Fruit fly (Drosophila melanogaster): ENCODE data around the gene CG7202.
A peak's percentile ranks its signal among the peaks of the same experiment; 100 is the strongest.

CG7202 gene

DNA sequence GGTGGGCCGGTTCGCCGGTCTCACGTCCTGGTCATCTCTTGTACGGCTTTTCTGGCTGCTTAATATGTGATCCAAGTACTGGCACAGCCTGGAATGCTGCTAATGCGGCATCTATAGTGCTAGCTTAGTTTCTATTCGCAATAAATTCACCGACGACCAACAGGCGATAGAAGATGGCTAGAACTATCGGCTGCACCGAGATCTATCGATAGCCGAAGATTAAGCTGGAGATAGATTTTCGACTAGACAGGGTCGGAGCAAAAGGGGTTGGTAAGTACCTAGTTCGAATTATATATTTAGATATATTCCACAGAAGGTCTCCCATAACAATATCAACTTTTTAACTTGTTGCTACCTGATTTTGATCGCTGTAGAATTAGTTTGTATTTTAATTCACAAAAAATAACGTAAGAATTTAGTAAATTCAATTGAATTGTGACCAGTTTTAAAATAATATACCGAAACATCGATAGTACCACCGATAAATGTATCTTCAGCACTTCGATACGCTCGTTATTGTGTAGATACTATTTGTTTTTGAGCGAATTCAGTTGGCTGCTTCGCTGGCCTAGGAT is 14.9 kb upstream of the CG7202 start, which contains the start of the genes Glg1 and M6 (continued):
- TF ChIP-seq Hand (GFP tag; optimal IDR thresholded peaks at IDR 0.05) = no peak
- TF ChIP-seq p53 (GFP tag; optimal IDR thresholded peaks at IDR 0.05) = no peak
- TF ChIP-seq ewg (GFP tag; optimal IDR thresholded peaks at IDR 0.05) = peak; percentile 38
- TF ChIP-seq CG8281 (tag; optimal IDR thresholded peaks at IDR 0.05) = no peak
- no peak for TF ChIP-seq CG7271 (tag; optimal IDR thresholded peaks at IDR 0.05)
- TF ChIP-seq CG12744 (GFP tag; optimal IDR thresholded peaks at IDR 0.05) = peak; percentile 48
- TF ChIP-seq CG43689 (GFP tag; IDR thresholded peaks at IDR 0.05) = no peak
- TF ChIP-seq Adf1 (GFP tag; IDR thresholded peaks at IDR 0.05) = peak; percentile 41; the same call in 1 of the 2 replicates
- TF ChIP-seq chm (GFP tag; IDR thresholded peaks at IDR 0.05) = peak; percentile 46; the same call in 1 of the 2 replicates
- TF ChIP-seq Eip74EF (GFP tag; optimal IDR thresholded peaks at IDR 0.05) = no peak
- no peak for TF ChIP-seq yki (optimal IDR thresholded peaks at IDR 0.05)
- TF ChIP-seq lbe (GFP tag; optimal IDR thresholded peaks at IDR 0.05) = peak; percentile 59
- TF ChIP-seq gce (GFP tag; IDR thresholded peaks at IDR 0.05) = no peak
- TF ChIP-seq schlank (tag; optimal IDR thresholded peaks at IDR 0.05) = no peak
- peak; percentile 48; the same call in 1 of the 2 replicates for TF ChIP-seq wdn (GFP tag; IDR thresholded peaks at IDR 0.05)
- TF ChIP-seq CG7556 (GFP tag; optimal IDR thresholded peaks at IDR 0.05) = peak; percentile 61
- TF ChIP-seq CG10431 (GFP tag; optimal IDR thresholded peaks at IDR 0.05) = no peak
- peak; percentile 44; the same call in 1 of the 2 replicates for TF ChIP-seq ssp (GFP tag; IDR thresholded peaks at IDR 0.05)
- TF ChIP-seq Lim3 (GFP tag; IDR thresholded peaks at IDR 0.05) = no peak
- peak; percentile 62 for TF ChIP-seq Chrac-16 (GFP tag; optimal IDR thresholded peaks at IDR 0.05)
- peak; percentile 83 for TF ChIP-seq CG9932 (GFP tag; IDR thresholded peaks at IDR 0.05)
- TF ChIP-seq Doc3 (GFP tag; IDR thresholded peaks at IDR 0.05; ENCODE audit: partially characterized antibody) = peak; percentile 94
- peak; percentile 57; the same call in 2 of the 3 replicates for TF ChIP-seq ase (GFP tag; IDR thresholded peaks at IDR 0.05)
- peak; percentile 32 for TF ChIP-seq CG4854 (GFP tag; optimal IDR thresholded peaks at IDR 0.05)
- TF ChIP-seq slp2 (GFP tag; optimal IDR thresholded peaks at IDR 0.05) = peak; percentile 2
- peak; percentile 94 for TF ChIP-seq CG14860 (GFP tag; IDR thresholded peaks at IDR 0.05; ENCODE audit: partially characterized antibody)
- no peak for TF ChIP-seq CG5180 (GFP tag; optimal IDR thresholded peaks at IDR 0.05)
- no peak for TF ChIP-seq CG4707 (GFP tag; optimal IDR thresholded peaks at IDR 0.05)
- no peak for TF ChIP-seq otp (GFP tag; IDR thresholded peaks at IDR 0.05)
- TF ChIP-seq HmgD (GFP tag; optimal IDR thresholded peaks at IDR 0.05) = peak; percentile 42
- TF ChIP-seq vvl (GFP tag; IDR thresholded peaks at IDR 0.05) = peak; percentile 64; the same call in 1 of the 2 replicates
- TF ChIP-seq CG10462 (GFP tag; optimal IDR thresholded peaks at IDR 0.05) = peak; percentile 38
- peak; percentile 53 for TF ChIP-seq Dek (tag; optimal IDR thresholded peaks at IDR 0.05)
- TF ChIP-seq CG10267 (tag; optimal IDR thresholded peaks at IDR 0.05) = peak; percentile 70
- no peak for TF ChIP-seq prd (optimal IDR thresholded peaks at IDR 0.05)
- peak; percentile 72 for TF ChIP-seq prd (GFP tag; IDR thresholded peaks at IDR 0.05)
- TF ChIP-seq scrt (GFP tag; optimal IDR thresholded peaks at IDR 0.05) = peak; percentile 74
- TF ChIP-seq CG7786 (GFP tag; optimal IDR thresholded peaks at IDR 0.05) = peak; percentile 72
- no peak for TF ChIP-seq klu (GFP tag; IDR thresholded peaks at IDR 0.05)
- no peak for TF ChIP-seq CG2889 (GFP tag; IDR thresholded peaks at IDR 0.05)
- TF ChIP-seq Atf-2 (GFP tag; optimal IDR thresholded peaks at IDR 0.05) = no peak
- TF ChIP-seq sens (GFP tag) = peak; percentile 95
- peak; percentile 89 for TF ChIP-seq CG34224 (GFP tag; IDR thresholded peaks at IDR 0.05; ENCODE audit: partially characterized antibody)
- TF ChIP-seq CG8765 (GFP tag; IDR thresholded peaks at IDR 0.05) = no peak
- TF ChIP-seq psq (GFP tag; optimal IDR thresholded peaks at IDR 0.05) = peak; percentile 19
- TF ChIP-seq CG10979 (tag; optimal IDR thresholded peaks at IDR 0.05) = peak; percentile 57
- TF ChIP-seq lmd (GFP tag; IDR thresholded peaks at IDR 0.05) = peak; percentile 64
- peak; percentile 51 for TF ChIP-seq fu2 (GFP tag; optimal IDR thresholded peaks at IDR 0.05)
- peak in 1 of 3 experiments; percentile 65 for TF ChIP-seq lola (GFP tag; optimal IDR thresholded peaks at IDR 0.05)
- peak; percentile 32 for TF ChIP-seq Atf3 (GFP tag; optimal IDR thresholded peaks at IDR 0.05)
- peak; percentile 44 for TF ChIP-seq CG13624 (GFP tag; optimal IDR thresholded peaks at IDR 0.05)
